Fruit fly (Drosophila melanogaster) whole organism, embryonic: ENCODE data around the gene CG43117.

Source experiments
- CG14710 ChIP-seq: fragments of 200-800 bp; sonication (Bioruptor generic); optimal IDR thresholded peaks from 3 replicates; lab custom pipeline; 2019; ENCODE audit warnings: missing biosample characterization, mild to moderate bottlenecking, missing genetic modification characterization, moderate library complexity
- CG2875 ChIP-seq: fragments of 200-800 bp; sonication (Bioruptor generic); optimal IDR thresholded peaks from 2 replicates; lab custom pipeline; 2017; ENCODE audit warnings: missing biosample characterization, mild to moderate bottlenecking, missing genetic modification characterization, missing genetic modification reagents
- Fer3 ChIP-seq: fragments of 200-800 bp; sonication (Bioruptor generic); optimal IDR thresholded peaks from 2 replicates; lab custom pipeline; 2018; ENCODE audit warnings: missing biosample characterization, mild to moderate bottlenecking, missing genetic modification characterization, moderate library complexity
- NC2β ChIP-seq: fragments of 200-800 bp; sonication (Bioruptor generic); optimal IDR thresholded peaks from 2 replicates; lab custom pipeline; 2016; ENCODE audit warnings: missing biosample characterization, missing genetic modification characterization
- NFAT ChIP-seq: fragments of 200-800 bp; sonication (Bioruptor generic); IDR thresholded peaks from 2 replicates; pipeline ENCODE4 v1.3.6; 2022; ENCODE audit warnings: missing biosample characterization, missing genetic modification characterization
- Sox100B ChIP-seq: fragments of 200-800 bp; sonication (Bioruptor generic); optimal IDR thresholded peaks from 3 replicates; lab custom pipeline; 2018; ENCODE audit warnings: missing biosample characterization, mild to moderate bottlenecking, missing genetic modification characterization
- sens-2 ChIP-seq: fragments of 200-800 bp; sonication (Bioruptor generic); IDR thresholded peaks from 2 replicates; pipeline ENCODE4 v1.3.6; 2022; ENCODE audit warnings: missing biosample characterization, missing genetic modification characterization
- wek ChIP-seq: fragments of 200-800 bp; sonication (Bioruptor generic); optimal IDR thresholded peaks from 3 replicates; lab custom pipeline; 2018; ENCODE audit warnings: missing biosample characterization, mild to moderate bottlenecking, missing genetic modification characterization, moderate library complexity

- TF ChIP-seq Fer3 (tag; lab: Kevin White, UChicago) (no peak), wek (GFP tag; lab: Kevin White, UChicago) (no peak), Sox100B (GFP tag; lab: Kevin White, UChicago) (no peak), CG2875 (GFP tag; lab: Kevin White, UChicago) (no peak), NFAT (GFP tag; lab: Robert Waterston, UW) (no peak), CG14710 (tag; lab: Kevin White, UChicago) (no peak), sens-2 (GFP tag; lab: Robert Waterston, UW) (no peak), NC2β (GFP tag; lab: Kevin White, UChicago) (no peak)
These were observed 10.5 kb downstream of the CG43117 start for dm6 chr3R:26465121-26465520.
